Fruit fly (Drosophila melanogaster) whole organism, embryonic: Measurements from ENCODE around the gene CG14300.
A peak's percentile ranks its signal among the peaks of the same experiment; 100 is the strongest.

Source experiments
- Aef1 ChIP-seq: fragments of 200-800 bp; sonication (Bioruptor generic); IDR thresholded peaks from 3 replicates; pipeline ENCODE4 v1.3.6; 2022; ENCODE audit warnings: missing biosample characterization, missing genetic modification characterization
- Asciz ChIP-seq: fragments of 200-800 bp; sonication (Bioruptor generic); optimal IDR thresholded peaks from 2 replicates; lab custom pipeline; 2017; ENCODE audit warnings: missing biosample characterization, mild to moderate bottlenecking, missing genetic modification characterization, missing genetic modification reagents
- BEAF-32 ChIP-seq: fragments of 200-800 bp; sonication (Bioruptor generic); optimal IDR thresholded peaks from 3 replicates; lab custom pipeline; 2017; ENCODE audit warnings: missing biosample characterization, missing genetic modification characterization, mild to moderate bottlenecking, moderate library complexity, missing genetic modification reagents
- CG10267 ChIP-seq: fragments of 200-800 bp; sonication (Bioruptor generic); optimal IDR thresholded peaks from 2 replicates; lab custom pipeline; 2018; ENCODE audit warnings: missing biosample characterization, mild to moderate bottlenecking, missing genetic modification characterization, moderate library complexity
- CG10321 ChIP-seq: fragments of 200-800 bp; sonication (Bioruptor generic); IDR thresholded peaks from 2 replicates; pipeline ENCODE4 v1.3.6; 2022; ENCODE audit warnings: missing biosample characterization, missing genetic modification characterization
- CG11456 ChIP-seq: fragments of 200-800 bp; sonication (Bioruptor generic); IDR thresholded peaks from 3 replicates; pipeline ENCODE4 v1.3.6; 2022; ENCODE audit warnings: missing biosample characterization, missing genetic modification characterization
- CG11696 ChIP-seq: fragments of 200-800 bp; sonication (Bioruptor generic); IDR thresholded peaks from 2 replicates; pipeline ENCODE4 v1.3.6; 2022; ENCODE audit warnings: missing biosample characterization, missing genetic modification characterization
- CG12071 ChIP-seq: fragments of 200-800 bp; sonication (Bioruptor generic); optimal IDR thresholded peaks from 3 replicates; lab custom pipeline; 2018; ENCODE audit warnings: missing biosample characterization, mild to moderate bottlenecking, missing genetic modification characterization
- CG14441 ChIP-seq: fragments of 200-800 bp; sonication (Bioruptor generic); IDR thresholded peaks from 2 replicates; pipeline ENCODE4 v1.3.6; 2022; ENCODE audit warnings: missing biosample characterization, missing genetic modification characterization
- CG14965 ChIP-seq: fragments of 200-800 bp; sonication (Bioruptor generic); optimal IDR thresholded peaks from 2 replicates; lab custom pipeline; 2016; ENCODE audit warnings: missing biosample characterization, missing genetic modification characterization, borderline replicate concordance
- CG15601 ChIP-seq: fragments of 200-800 bp; sonication (Bioruptor generic); optimal IDR thresholded peaks from 3 replicates; lab custom pipeline; 2019; ENCODE audit warnings: missing biosample characterization, mild to moderate bottlenecking, missing genetic modification characterization, moderate library complexity
- CG1647 ChIP-seq: fragments of 200-800 bp; sonication (Bioruptor generic); optimal IDR thresholded peaks from 3 replicates; lab custom pipeline; 2016; ENCODE audit warnings: missing biosample characterization, missing genetic modification characterization
- CG31224 ChIP-seq: fragments of 200-800 bp; sonication (Bioruptor generic); IDR thresholded peaks from 2 replicates; pipeline ENCODE4 v1.3.6; 2022; ENCODE audit warnings: missing biosample characterization, missing genetic modification characterization
- CG3407 ChIP-seq: fragments of 200-800 bp; sonication (Bioruptor generic); optimal IDR thresholded peaks from 2 replicates; lab custom pipeline; 2018; ENCODE audit warnings: missing biosample characterization, mild to moderate bottlenecking, missing genetic modification characterization
- CG34224 ChIP-seq: fragments of 200-800 bp; sonication (Bioruptor generic); IDR thresholded peaks from 3 replicates; pipeline ENCODE4 v1.3.6; 2022; ENCODE audit warnings: missing biosample characterization, missing genetic modification characterization; ENCODE audit not compliant: partially characterized antibody
- CG34422 ChIP-seq: fragments of 200-800 bp; sonication (Bioruptor generic); IDR thresholded peaks from 3 replicates; pipeline ENCODE4 v1.3.6; 2022; ENCODE audit warnings: missing biosample characterization, missing genetic modification characterization
- CG8290 ChIP-seq, 3 experiments: fragments of 200-800 bp; sonication (Bioruptor generic); optimal IDR thresholded peaks; 2 replicates each; lab custom pipeline; 2016 to 2019; ENCODE audit warnings: missing biosample characterization in 3 of 3, missing genetic modification characterization in 3 of 3, mild to moderate bottlenecking in 2 of 3, moderate library complexity in 1 of 3
- CG8359 ChIP-seq: fragments of 200-800 bp; sonication (Bioruptor generic); optimal IDR thresholded peaks from 2 replicates; lab custom pipeline; 2017; ENCODE audit warnings: missing biosample characterization, mild to moderate bottlenecking, missing genetic modification characterization, borderline replicate concordance
- CTCF ChIP-seq: fragments of 200-800 bp; sonication (Bioruptor generic); optimal IDR thresholded peaks from 2 replicates; lab custom pipeline; 2017; ENCODE audit warnings: missing biosample characterization, mild to moderate bottlenecking, missing genetic modification characterization, moderate library complexity
- Chrac-16 ChIP-seq: fragments of 200-800 bp; sonication (Bioruptor generic); optimal IDR thresholded peaks from 3 replicates; lab custom pipeline; 2016; ENCODE audit warnings: missing biosample characterization, missing genetic modification characterization
- Dfd ChIP-seq, 2 experiments: fragments of >200 bp; optimal IDR thresholded peaks; 2 replicates each; lab custom pipeline; 2017; ENCODE audit warnings: missing biosample characterization in 2 of 2, missing genetic modification characterization in 2 of 2
- Dref ChIP-seq: fragments of 200-800 bp; sonication (Bioruptor generic); IDR thresholded peaks from 2 replicates; pipeline ENCODE4 v1.3.6; 2022; ENCODE audit warnings: missing biosample characterization, missing genetic modification characterization
- E2f1 ChIP-seq: fragments of 200-800 bp; sonication (Bioruptor generic); IDR thresholded peaks from 2 replicates; pipeline ENCODE4 v1.3.6; 2022; ENCODE audit warnings: missing biosample characterization, missing genetic modification characterization
- HLH4C ChIP-seq: fragments of 200-800 bp; sonication (Bioruptor generic); IDR thresholded peaks from 3 replicates; pipeline ENCODE4 v1.3.6; 2022; ENCODE audit warnings: missing biosample characterization, missing genetic modification characterization; ENCODE audit not compliant: partially characterized antibody
- HLHmδ ChIP-seq: fragments of 200-800 bp; sonication (Bioruptor generic); optimal IDR thresholded peaks from 2 replicates; lab custom pipeline; 2018; ENCODE audit warnings: missing biosample characterization, mild to moderate bottlenecking, missing genetic modification characterization, moderate library complexity
- Hand ChIP-seq: fragments of 200-800 bp; sonication (Bioruptor generic); optimal IDR thresholded peaks from 2 replicates; lab custom pipeline; 2017; ENCODE audit warnings: mild to moderate bottlenecking, missing biosample characterization, missing genetic modification reagents, missing genetic modification characterization
- Nf-YC ChIP-seq: fragments of 200-800 bp; optimal IDR thresholded peaks from 3 replicates; lab custom pipeline; 2019; ENCODE audit warnings: missing biosample characterization, mild to moderate bottlenecking, missing genetic modification characterization, moderate library complexity
- Oli ChIP-seq: fragments of 200-800 bp; sonication (Bioruptor generic); optimal IDR thresholded peaks from 2 replicates; lab custom pipeline; 2018; ENCODE audit warnings: missing biosample characterization, mild to moderate bottlenecking, missing genetic modification characterization, moderate library complexity
- Rx ChIP-seq: fragments of 200-800 bp; sonication (Bioruptor generic); IDR thresholded peaks from 2 replicates; pipeline ENCODE4 v1.3.6; 2022; ENCODE audit warnings: missing biosample characterization, missing genetic modification characterization
- Scr ChIP-seq: fragments of 200-800 bp; sonication (Bioruptor generic); IDR thresholded peaks from 2 replicates; pipeline ENCODE4 v1.3.6; 2022; ENCODE audit warnings: missing biosample characterization, missing genetic modification characterization; ENCODE audit not compliant: partially characterized antibody
- ash1 ChIP-seq: fragments of 200-800 bp; sonication (Bioruptor generic); optimal IDR thresholded peaks from 2 replicates; lab custom pipeline; 2018; ENCODE audit warnings: missing biosample characterization, mild to moderate bottlenecking, missing genetic modification characterization
- bbx ChIP-seq: fragments of 200-800 bp; sonication (Bioruptor generic); IDR thresholded peaks from 2 replicates; pipeline ENCODE4 v1.3.6; 2022; ENCODE audit warnings: missing biosample characterization, missing genetic modification characterization; ENCODE audit not compliant: partially characterized antibody
- fd102C ChIP-seq: fragments of 200-800 bp; sonication (Bioruptor generic); optimal IDR thresholded peaks from 2 replicates; lab custom pipeline; 2018; ENCODE audit warnings: missing biosample characterization, mild to moderate bottlenecking, missing genetic modification characterization, moderate library complexity
- fru ChIP-seq: fragments of >200 bp; optimal IDR thresholded peaks from 2 replicates; lab custom pipeline; 2017
- gem ChIP-seq: fragments of 200-800 bp; sonication (Bioruptor generic); optimal IDR thresholded peaks from 2 replicates; lab custom pipeline; 2019; ENCODE audit warnings: missing biosample characterization, mild to moderate bottlenecking, missing genetic modification characterization, moderate library complexity
- gro ChIP-seq: fragments of 200-800 bp; sonication (Bioruptor generic); optimal IDR thresholded peaks from 2 replicates; lab custom pipeline; 2016; ENCODE audit warnings: missing biosample characterization, missing genetic modification characterization
- her ChIP-seq: fragments of 200-800 bp; sonication (Bioruptor generic); optimal IDR thresholded peaks from 2 replicates; lab custom pipeline; 2016; ENCODE audit warnings: missing biosample characterization, missing genetic modification characterization
- ind ChIP-seq: fragments of 200-800 bp; sonication (Bioruptor generic); optimal IDR thresholded peaks from 3 replicates; lab custom pipeline; 2016; ENCODE audit warnings: missing biosample characterization, missing genetic modification characterization
- kah ChIP-seq: fragments of 200-800 bp; sonication (Bioruptor generic); optimal IDR thresholded peaks from 2 replicates; lab custom pipeline; 2018; ENCODE audit warnings: missing biosample characterization, mild to moderate bottlenecking, missing genetic modification characterization
- knrl ChIP-seq: fragments of 200-800 bp; sonication (Bioruptor generic); IDR thresholded peaks from 3 replicates; pipeline ENCODE4 v1.3.6; 2022; ENCODE audit warnings: missing biosample characterization, missing genetic modification characterization; ENCODE audit not compliant: partially characterized antibody
- lbe ChIP-seq: fragments of 200-800 bp; sonication (Bioruptor generic); optimal IDR thresholded peaks from 2 replicates; lab custom pipeline; 2016; ENCODE audit warnings: missing biosample characterization, mild to moderate bottlenecking, missing genetic modification characterization
- nerfin-2 ChIP-seq: fragments of 200-800 bp; sonication (Bioruptor generic); IDR thresholded peaks from 2 replicates; pipeline ENCODE4 v1.3.6; 2022; ENCODE audit warnings: missing biosample characterization, missing genetic modification characterization; ENCODE audit not compliant: partially characterized antibody
- org-1 ChIP-seq: fragments of 200-800 bp; sonication (Bioruptor generic); optimal IDR thresholded peaks from 2 replicates; lab custom pipeline; 2017; ENCODE audit warnings: missing biosample characterization, missing genetic modification characterization
- pfk ChIP-seq: fragments of 200-800 bp; sonication (Bioruptor generic); optimal IDR thresholded peaks from 2 replicates; lab custom pipeline; 2018; ENCODE audit warnings: missing biosample characterization, mild to moderate bottlenecking, missing genetic modification characterization, moderate library complexity
- stc ChIP-seq: fragments of 200-800 bp; sonication (Bioruptor generic); IDR thresholded peaks from 2 replicates; pipeline ENCODE4 v1.3.6; 2022; ENCODE audit warnings: missing biosample characterization, missing genetic modification characterization
- stwl ChIP-seq: fragments of 200-800 bp; sonication (Bioruptor generic); optimal IDR thresholded peaks from 3 replicates; lab custom pipeline; 2018; ENCODE audit warnings: missing biosample characterization, mild to moderate bottlenecking, missing genetic modification characterization, moderate library complexity
- sug ChIP-seq: fragments of 200-800 bp; optimal IDR thresholded peaks from 2 replicates; lab custom pipeline; 2019; ENCODE audit warnings: missing biosample characterization, mild to moderate bottlenecking, missing genetic modification characterization, moderate library complexity
- tna ChIP-seq: fragments of 200-800 bp; sonication (Bioruptor generic); IDR thresholded peaks from 2 replicates; pipeline ENCODE4 v1.3.6; 2022; ENCODE audit warnings: missing biosample characterization, missing genetic modification characterization; ENCODE audit not compliant: partially characterized antibody
- vnd ChIP-seq: fragments of 200-800 bp; sonication (Bioruptor generic); IDR thresholded peaks from 3 replicates; pipeline ENCODE4 v1.3.6; 2022; ENCODE audit warnings: missing biosample characterization, missing genetic modification characterization; ENCODE audit not compliant: partially characterized antibody

CG14300 gene

DNA sequence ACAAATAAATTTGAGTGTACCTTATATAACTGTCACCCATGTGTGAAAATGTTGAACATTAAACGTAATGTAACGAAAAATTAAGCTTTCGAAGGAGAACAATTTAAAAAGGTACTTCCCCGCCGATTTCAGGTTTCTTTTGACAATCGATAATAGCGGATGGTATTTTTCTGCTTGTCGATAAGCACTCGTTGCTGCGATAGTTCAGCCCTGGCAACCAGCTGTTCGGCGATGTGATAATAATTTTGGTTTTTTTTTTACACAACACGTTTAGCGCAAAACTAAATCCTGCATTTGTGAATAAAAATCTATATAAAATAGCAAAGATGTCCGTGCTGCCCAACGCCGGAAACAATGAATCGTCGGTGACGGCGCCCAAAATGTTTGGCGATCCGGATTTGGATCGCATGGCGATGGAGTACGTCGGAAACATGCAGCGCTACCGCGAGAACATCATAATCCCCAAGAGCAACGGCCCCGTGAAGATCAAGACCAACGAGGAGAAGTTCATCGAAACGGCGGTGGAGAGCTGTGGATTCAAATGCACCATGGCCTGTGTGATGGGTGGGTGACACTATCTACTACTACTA, 25.8 kb downstream of the CG14300 start, which contains the start of gene CG31229 (continued):
- TF ChIP-seq lbe (GFP tag; lab: Kevin White, UChicago) (no peak), CG15601 (tag; lab: Kevin White, UChicago) (no peak), HLH4C (GFP tag; lab: Robert Waterston, UW) (peak; percentile 56; the same call in 1 of the 3 replicates), her (GFP tag; lab: Kevin White, UChicago) (no peak), bbx (peak; percentile 27; the same call in 1 of the 2 replicates), CG8290 (GFP tag; optimal IDR thresholded peaks at IDR 0.05; lab: Kevin White, UChicago) (no peak), CG8290 (tag; optimal IDR thresholded peaks at IDR 0.05; lab: Kevin White, UChicago) (no peak), ind (GFP tag; lab: Kevin White, UChicago) (no peak), CTCF (GFP tag; lab: Kevin White, UChicago) (no peak), stwl (peak; percentile 54), Scr (GFP tag; lab: Robert Waterston, UW) (peak; percentile 64), Hand (GFP tag; lab: Kevin White, UChicago) (no peak), CG11696 (GFP tag; lab: Robert Waterston, UW) (no peak), Nf-YC (tag; lab: Kevin White, UChicago) (no peak), E2f1 (no peak), gem (tag; lab: Kevin White, UChicago) (no peak), CG14965 (GFP tag; lab: Kevin White, UChicago) (no peak), knrl (GFP tag; lab: Robert Waterston, UW) (peak; percentile 21; the same call in 1 of the 3 replicates), tna (no peak), fru (no peak), CG11456 (GFP tag; lab: Robert Waterston, UW) (no peak), gro (GFP tag; lab: Kevin White, UChicago) (no peak), CG8359 (GFP tag; lab: Kevin White, UChicago) (no peak), org-1 (no peak), Aef1 (no peak), CG10321 (GFP tag; lab: Robert Waterston, UW) (no peak), CG34224 (peak; percentile 57), ash1 (GFP tag; lab: Kevin White, UChicago) (no peak), sug (no peak), pfk (GFP tag; lab: Kevin White, UChicago) (no peak), CG14441 (no peak), CG31224 (no peak), stc (GFP tag; lab: Robert Waterston, UW) (no peak), Rx (GFP tag; lab: Robert Waterston, UW) (no peak), nerfin-2 (0 out of 2 replicates have a peak, but pooled peaks have one; percentile 24), Asciz (GFP tag; lab: Kevin White, UChicago) (no peak), vnd (no peak), HLHmδ (no peak), BEAF-32 (GFP tag; lab: Kevin White, UChicago) (peak; percentile 57), CG12071 (GFP tag; lab: Kevin White, UChicago) (no peak), Chrac-16 (no peak), Dfd (GFP tag; optimal IDR thresholded peaks at IDR 0.05; lab: Kevin White, UChicago) (no peak), CG1647 (GFP tag; lab: Kevin White, UChicago) (no peak), Dref (GFP tag; lab: Robert Waterston, UW) (peak; percentile 86), kah (GFP tag; lab: Kevin White, UChicago) (peak; percentile 63), Oli (tag; lab: Kevin White, UChicago) (no peak), CG10267 (tag; lab: Kevin White, UChicago) (peak; percentile 8), fd102C (GFP tag; lab: Kevin White, UChicago) (no peak), CG34422 (GFP tag; lab: Robert Waterston, UW) (no peak; the same call in 2 of the 3 replicates), CG3407 (GFP tag; lab: Kevin White, UChicago) (no peak)
